Worm (Caenorhabditis elegans) whole organism, midembryonic: Measurements from ENCODE around the gene uba-1.
"Not testable (repeated sequence)": the region's sequence is repeated elsewhere in the genome, so short reads cannot be mapped to it uniquely, and the experiment has no call there.

Experiments used
- T22C8.4 ChIP-seq: fragments of 200-800 bp; sonication (Bioruptor generic); IDR thresholded peaks from 2 replicates; pipeline ENCODE4 v1.3.6; 2022; ENCODE audit warnings: missing genetic modification characterization, missing compliant biosample characterization
- cog-1 ChIP-seq: sonication (generic microtip); optimal IDR thresholded peaks from 2 replicates; lab custom pipeline; 2016; ENCODE audit warnings: missing genetic modification characterization, missing compliant biosample characterization
- flt-1 ChIP-seq: fragments of 200-800 bp; sonication (Bioruptor generic); IDR thresholded peaks from 2 replicates; pipeline ENCODE4 v1.3.6; 2022; ENCODE audit warnings: missing genetic modification characterization, missing compliant biosample characterization
- klf-2 ChIP-seq: fragments of 200-800 bp; sonication (Bioruptor generic); conservative IDR thresholded peaks from 2 replicates; pipeline ENCODE4 v1.3.6; 2022; ENCODE audit warnings: missing genetic modification reagents, missing genetic modification characterization, missing compliant biosample characterization
- med-1 ChIP-seq: sonication (generic microtip); optimal IDR thresholded peaks from 2 replicates; lab custom pipeline; 2017; ENCODE audit warnings: missing genetic modification characterization, mild to moderate bottlenecking, missing compliant biosample characterization, antibody characterized with exemption, missing genetic modification reagents; ENCODE audit not compliant: insufficient read depth
- ref-1 ChIP-seq: fragments of 200-800 bp; sonication (Bioruptor generic); conservative IDR thresholded peaks from 2 replicates; pipeline ENCODE4 v1.3.6; 2022; ENCODE audit warnings: missing genetic modification reagents, missing genetic modification characterization, missing compliant biosample characterization
- tab-1 ChIP-seq: fragments of 200-800 bp; sonication (Bioruptor generic); IDR thresholded peaks from 2 replicates; pipeline ENCODE4 v1.3.6; 2022; ENCODE audit warnings: missing genetic modification characterization, missing compliant biosample characterization
- ztf-23 ChIP-seq: fragments of 200-800 bp; sonication (Bioruptor generic); IDR thresholded peaks from 2 replicates; pipeline ENCODE4 v1.3.6; 2022; ENCODE audit warnings: missing genetic modification reagents, missing genetic modification characterization, missing compliant biosample characterization
- ztf-29 ChIP-seq: fragments of 200-800 bp; sonication (Bioruptor generic); IDR thresholded peaks from 2 replicates; pipeline ENCODE4 v1.3.6; 2022; ENCODE audit warnings: missing genetic modification reagents, missing genetic modification characterization, missing compliant biosample characterization

uba-1 gene

DNA sequence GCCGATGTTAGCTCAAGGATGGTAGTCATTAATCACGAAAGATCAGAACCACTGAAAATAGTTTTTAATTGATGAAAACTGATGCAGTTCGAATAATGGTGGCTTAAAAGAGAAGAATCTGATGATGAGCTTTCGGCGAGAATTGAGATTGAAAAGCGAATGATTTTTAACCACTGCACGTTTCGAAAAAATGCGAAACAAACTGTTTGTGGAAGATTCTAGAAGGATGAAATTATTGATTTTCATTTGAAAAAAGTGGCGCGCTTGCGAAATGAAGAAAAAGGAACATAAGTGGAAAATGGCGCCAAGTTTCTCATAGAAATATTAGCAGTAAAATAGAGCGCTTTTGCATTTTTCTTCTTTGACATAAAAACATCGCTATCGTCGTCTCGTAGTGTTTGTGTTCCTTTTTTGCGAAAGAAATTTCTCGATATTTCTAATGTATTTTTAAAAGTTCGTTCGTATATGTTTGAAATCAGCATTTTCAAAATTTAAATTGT, at the start of gene uba-1:
Gene uba-1 (minus strand): TSS at position 51 of the 500 bp plus-strand sequence.
- TF ChIP-seq flt-1: no peak
- TF ChIP-seq cog-1 (tag; lab: Kevin White, UChicago): no peak
- TF ChIP-seq T22C8.4: no peak
- TF ChIP-seq ref-1 (GFP tag; lab: Robert Waterston, UW): no peak
- no peak for TF ChIP-seq tab-1 (GFP tag; lab: Robert Waterston, UW)
- no peak for TF ChIP-seq ztf-23 (GFP tag; lab: Robert Waterston, UW)
- TF ChIP-seq med-1: no peak
- no peak for TF ChIP-seq ztf-29 (GFP tag; lab: Robert Waterston, UW)
- TF ChIP-seq klf-2 (GFP tag; lab: Robert Waterston, UW): no peak

ce11 chrIV:10042881-10043280, 48.1 kb upstream of the uba-1 start, which contains the start of gene frk-1:
Gene frk-1, plus strand, starts transcription at chrIV:10043181.
- TF ChIP-seq tab-1 (GFP tag; lab: Robert Waterston, UW) (no peak), ref-1 (GFP tag; lab: Robert Waterston, UW) (no peak), cog-1 (tag; lab: Kevin White, UChicago) (no peak), klf-2 (GFP tag; lab: Robert Waterston, UW) (no peak), flt-1 (no peak), med-1 (no peak), ztf-29 (GFP tag; lab: Robert Waterston, UW) (no peak), T22C8.4 (no peak), ztf-23 (GFP tag; lab: Robert Waterston, UW) (no peak)

DNA sequence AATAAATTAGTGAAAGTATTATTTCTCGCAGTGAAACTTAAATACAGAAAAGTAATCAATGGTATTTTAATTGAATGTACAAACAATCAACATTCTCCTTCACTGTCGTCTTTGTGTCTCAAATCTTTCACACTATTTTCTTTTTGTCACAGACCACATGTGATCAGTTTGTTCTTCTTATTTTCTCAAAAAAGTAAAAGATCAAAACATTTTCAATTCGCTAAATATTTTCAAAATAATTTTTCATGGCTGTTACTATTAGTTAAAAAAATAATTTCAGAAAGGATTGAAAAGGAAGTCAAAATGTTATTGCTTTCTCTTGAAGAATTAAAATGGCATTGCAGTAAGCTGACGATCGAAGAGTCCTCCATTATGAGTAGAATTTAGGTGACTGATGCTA, 46.1 kb upstream of the uba-1 start, which contains the start of gene dhs-31:
Gene dhs-31 (minus strand): TSS at position 101 of the 400 bp plus-strand sequence.
- no peak for TF ChIP-seq cog-1 (tag; lab: Kevin White, UChicago)
- TF ChIP-seq ref-1 (GFP tag; lab: Robert Waterston, UW): no peak
- no peak for TF ChIP-seq T22C8.4
- no peak for TF ChIP-seq tab-1 (GFP tag; lab: Robert Waterston, UW)
- TF ChIP-seq med-1: no peak
- no peak for TF ChIP-seq ztf-23 (GFP tag; lab: Robert Waterston, UW)
- TF ChIP-seq flt-1: no peak
- TF ChIP-seq ztf-29 (GFP tag; lab: Robert Waterston, UW): no peak
- no peak for TF ChIP-seq klf-2 (GFP tag; lab: Robert Waterston, UW)

DNA sequence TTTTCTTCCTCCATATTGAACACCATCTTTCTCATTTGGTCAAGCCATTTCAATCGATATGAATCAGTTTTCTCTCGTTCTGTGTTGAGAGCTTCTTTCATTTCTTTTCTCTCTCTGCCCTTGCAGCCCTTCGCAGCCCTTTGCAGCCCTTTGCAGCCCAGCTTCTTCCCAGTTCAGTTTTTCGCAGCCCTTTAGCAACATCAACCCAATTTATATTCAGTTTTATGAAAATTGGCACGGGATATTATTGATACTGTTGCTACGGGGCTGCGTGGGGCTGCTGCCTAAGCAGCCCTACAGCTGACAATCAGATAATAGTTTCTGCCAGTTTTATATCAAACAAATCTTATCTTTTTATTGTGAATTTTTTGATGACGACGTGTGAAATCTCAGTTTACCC, 42.2 kb upstream of the uba-1 start, which contains the start of gene F44D12.10:
Gene F44D12.10 (minus strand): TSS at position 101 of the 400 bp plus-strand sequence.
- no peak for TF ChIP-seq ztf-29 (GFP tag; lab: Robert Waterston, UW)
- TF ChIP-seq cog-1 (tag; lab: Kevin White, UChicago): no peak

DNA sequence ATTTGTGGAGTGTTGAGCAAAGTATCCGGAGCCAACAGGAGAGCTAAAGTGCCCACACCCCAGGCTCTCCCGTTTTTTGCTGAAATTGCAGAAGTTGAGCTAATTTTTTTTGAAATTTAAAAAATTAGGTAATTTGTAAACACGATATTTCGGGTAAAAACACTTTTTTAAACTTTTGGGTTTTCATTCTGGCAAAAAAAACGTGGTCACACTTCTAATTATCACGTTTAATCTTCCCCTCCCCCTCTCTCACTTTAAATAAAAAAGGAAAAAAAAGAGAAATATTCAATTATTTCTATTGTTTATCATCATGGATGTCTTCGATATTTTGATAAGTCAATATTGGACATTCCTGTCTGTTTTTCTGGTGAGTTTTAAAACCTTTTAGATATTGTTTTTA, 38.3 kb upstream of the uba-1 start, which contains the start of gene F44D12.6:
Gene F44D12.6 (plus strand): TSS at position 301 of the 400 bp plus-strand sequence.
- no peak for TF ChIP-seq T22C8.4
- TF ChIP-seq ref-1 (GFP tag; lab: Robert Waterston, UW): no peak
- TF ChIP-seq cog-1 (tag; lab: Kevin White, UChicago): no peak
- no peak for TF ChIP-seq tab-1 (GFP tag; lab: Robert Waterston, UW)
- no peak for TF ChIP-seq ztf-23 (GFP tag; lab: Robert Waterston, UW)

ce11 chrIV:10028779-10029178, 34.0 kb upstream of the uba-1 start, which contains the start of the genes F44D12.16 and msd-2:
Gene F44D12.16, plus strand, starts transcription at chrIV:10029079.
Gene msd-2, plus strand, starts transcription at chrIV:10029083.
- TF ChIP-seq ztf-23, ztf-29, tab-1 (GFP tag; lab: Robert Waterston, UW): not testable (repeated sequence)

- no peak for TF ChIP-seq cog-1 (tag; lab: Kevin White, UChicago)
- TF ChIP-seq T22C8.4: no peak
- no peak for TF ChIP-seq ztf-29 (GFP tag; lab: Robert Waterston, UW)
Measured at ce11 chrIV:10027566-10027965, 32.8 kb upstream of the uba-1 start, which contains the start of gene gipc-2. Gene gipc-2, minus strand, starts transcription at chrIV:10027666.

ce11 chrIV:10026129-10026528, 31.4 kb upstream of the uba-1 start:
- no peak for TF ChIP-seq ztf-29 (GFP tag; lab: Robert Waterston, UW)
- no peak for TF ChIP-seq ztf-23 (GFP tag; lab: Robert Waterston, UW)
- no peak for TF ChIP-seq med-1
- no peak for TF ChIP-seq cog-1 (tag; lab: Kevin White, UChicago)
- TF ChIP-seq ref-1 (GFP tag; lab: Robert Waterston, UW): no peak
- TF ChIP-seq tab-1 (GFP tag; lab: Robert Waterston, UW): no peak
- TF ChIP-seq T22C8.4: no peak
- no peak for TF ChIP-seq klf-2 (GFP tag; lab: Robert Waterston, UW)
- TF ChIP-seq flt-1: no peak

DNA sequence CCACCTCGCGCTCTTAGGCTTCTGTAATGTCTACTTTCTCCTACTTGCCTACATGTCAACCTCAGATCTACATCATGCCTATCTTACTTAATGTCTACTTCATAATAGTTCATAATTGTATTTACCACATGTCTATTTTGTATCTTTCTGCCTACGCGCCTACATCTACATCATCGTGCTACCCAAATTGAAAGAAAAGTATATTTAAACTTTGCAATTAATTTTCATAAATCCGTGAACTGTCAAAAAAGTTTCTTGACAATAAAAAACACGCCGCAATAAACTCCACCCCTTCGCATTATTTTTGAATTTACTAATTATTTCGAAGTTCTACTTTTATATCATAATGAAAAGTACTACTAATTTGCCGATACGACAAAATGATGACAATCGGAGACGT, 28.2 kb upstream of the uba-1 start, which contains the start of gene F44D12.8:
Gene F44D12.8 (plus strand): TSS at position 301 of the 400 bp plus-strand sequence.
- no peak for TF ChIP-seq flt-1
- no peak for TF ChIP-seq ztf-23 (GFP tag; lab: Robert Waterston, UW)
- TF ChIP-seq tab-1 (GFP tag; lab: Robert Waterston, UW): no peak
- no peak for TF ChIP-seq med-1
- TF ChIP-seq cog-1 (tag; lab: Kevin White, UChicago): no peak
- TF ChIP-seq ztf-29 (GFP tag; lab: Robert Waterston, UW): no peak
- no peak for TF ChIP-seq klf-2 (GFP tag; lab: Robert Waterston, UW)
- no peak for TF ChIP-seq T22C8.4

- TF ChIP-seq flt-1 (no peak), klf-2 (GFP tag; lab: Robert Waterston, UW) (no peak), T22C8.4 (no peak), ztf-23 (GFP tag; lab: Robert Waterston, UW) (no peak), cog-1 (tag; lab: Kevin White, UChicago) (no peak), tab-1 (GFP tag; lab: Robert Waterston, UW) (no peak), med-1 (no peak), ref-1 (GFP tag; lab: Robert Waterston, UW) (no peak), ztf-29 (GFP tag; lab: Robert Waterston, UW) (no peak)
Measured at ce11 chrIV:10021283-10021682, 26.5 kb upstream of the uba-1 start, which contains the start of gene F44D12.19. Gene F44D12.19, plus strand, starts transcription at chrIV:10021583.
